Fruit fly (Drosophila melanogaster) whole organism, prepupa: ENCODE data around the gene Hira.
A peak's percentile ranks its signal among the peaks of the same experiment; 100 is the strongest.

Source experiments
- CG10669 ChIP-seq: fragments of 200-800 bp; sonication (Bioruptor generic); optimal IDR thresholded peaks from 3 replicates; lab custom pipeline; 2018; ENCODE audit warnings: missing biosample characterization, mild to moderate bottlenecking, missing genetic modification characterization, moderate library complexity
- CG11294 ChIP-seq: fragments of 200-800 bp; sonication (Bioruptor generic); IDR thresholded peaks from 2 replicates; pipeline ENCODE4 v1.3.6; 2022; ENCODE audit warnings: missing biosample characterization, missing genetic modification characterization
- CG11762 ChIP-seq: fragments of 200-800 bp; sonication (Bioruptor generic); optimal IDR thresholded peaks from 3 replicates; lab custom pipeline; 2016; ENCODE audit warnings: missing biosample characterization, missing genetic modification characterization; ENCODE audit not compliant: insufficient read depth
- CG31627 ChIP-seq: fragments of 200-800 bp; sonication (Bioruptor generic); optimal IDR thresholded peaks from 3 replicates; lab custom pipeline; 2016; ENCODE audit warnings: missing biosample characterization, missing genetic modification characterization
- CG4318 ChIP-seq: fragments of 200-800 bp; sonication (Bioruptor generic); optimal IDR thresholded peaks from 3 replicates; lab custom pipeline; 2017; ENCODE audit warnings: missing biosample characterization, mild to moderate bottlenecking, missing genetic modification characterization
- Ets21C ChIP-seq: fragments of 200-800 bp; sonication (Bioruptor generic); optimal IDR thresholded peaks from 3 replicates; lab custom pipeline; 2016; ENCODE audit warnings: missing biosample characterization, missing genetic modification characterization
- Met ChIP-seq: fragments of 200-800 bp; sonication (Bioruptor generic); optimal IDR thresholded peaks from 3 replicates; lab custom pipeline; 2016; ENCODE audit warnings: missing biosample characterization, missing genetic modification characterization
- Sox102F ChIP-seq: fragments of 200-800 bp; sonication (Bioruptor generic); optimal IDR thresholded peaks from 2 replicates; lab custom pipeline; 2016; ENCODE audit warnings: missing biosample characterization, mild to moderate bottlenecking, missing genetic modification characterization
- cyc ChIP-seq: fragments of 200-800 bp; sonication (Bioruptor generic); optimal IDR thresholded peaks from 3 replicates; lab custom pipeline; 2016; ENCODE audit warnings: missing biosample characterization, missing genetic modification characterization
- dac ChIP-seq: fragments of 200-800 bp; sonication (Bioruptor generic); optimal IDR thresholded peaks from 2 replicates; lab custom pipeline; 2017; ENCODE audit warnings: missing biosample characterization, mild to moderate bottlenecking, missing genetic modification characterization
- fd59A ChIP-seq: fragments of 200-800 bp; sonication (Bioruptor generic); optimal IDR thresholded peaks from 2 replicates; lab custom pipeline; 2017; ENCODE audit warnings: missing biosample characterization, mild to moderate bottlenecking, missing genetic modification characterization, missing genetic modification reagents
- lz ChIP-seq: fragments of 200-800 bp; sonication (Bioruptor generic); optimal IDR thresholded peaks from 3 replicates; lab custom pipeline; 2016; ENCODE audit warnings: missing biosample characterization, missing genetic modification characterization
- net ChIP-seq: fragments of 200-800 bp; sonication (Bioruptor generic); optimal IDR thresholded peaks from 3 replicates; lab custom pipeline; 2016; ENCODE audit warnings: missing biosample characterization, missing genetic modification characterization
- ss ChIP-seq, 2 experiments: fragments of 200-800 bp; sonication (Bioruptor generic); optimal IDR thresholded peaks; 2 replicates in 1 of 2; 3 replicates in 1 of 2; lab custom pipeline; 2017 to 2018; ENCODE audit warnings: mild to moderate bottlenecking in 2 of 2, missing biosample characterization in 2 of 2, missing genetic modification characterization in 2 of 2, moderate library complexity in 1 of 2

DNA sequence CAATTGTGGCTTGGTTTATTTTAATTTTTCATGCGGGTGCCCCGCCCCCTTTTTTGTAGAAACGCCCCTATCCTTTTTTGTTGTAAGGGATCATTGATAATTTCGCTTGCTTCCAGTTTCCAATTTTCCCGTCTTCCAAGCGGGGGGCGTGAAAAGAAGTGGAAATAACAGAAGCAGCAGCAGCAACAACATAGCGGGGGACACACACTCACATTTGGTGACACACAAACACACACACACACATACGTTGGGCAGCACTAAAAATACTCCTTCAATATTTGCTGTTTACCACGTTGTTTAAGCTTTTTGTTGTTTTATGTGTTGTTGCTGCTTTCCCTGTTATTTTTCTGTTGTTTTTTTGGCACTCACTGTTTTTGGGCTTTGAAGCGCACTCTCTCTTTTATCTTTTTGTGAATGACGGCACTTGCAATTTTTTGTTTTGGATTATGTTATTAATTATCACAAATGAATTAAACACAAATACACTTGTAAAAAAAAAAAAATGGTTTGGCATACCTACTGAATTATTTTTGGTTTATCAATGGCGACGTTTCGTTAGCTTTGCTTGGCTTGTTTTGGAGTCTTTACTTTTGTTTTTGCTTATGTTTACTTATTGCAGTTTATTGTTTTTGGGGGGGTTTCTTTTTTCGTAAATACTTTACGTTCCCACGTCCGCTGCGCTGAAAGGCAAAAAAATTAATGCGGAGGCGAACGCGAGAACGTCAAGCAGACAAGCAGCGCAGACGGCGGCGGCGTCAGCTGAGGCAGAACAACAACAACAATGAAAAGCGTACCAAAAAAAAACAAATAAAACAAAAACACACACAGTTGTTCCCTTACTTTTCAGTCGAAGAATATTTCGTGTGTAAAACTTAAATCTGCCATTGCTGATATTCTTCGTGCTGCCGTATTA, 17.4 kb upstream of the Hira start:
- peak; percentile 6 for TF ChIP-seq lz
- TF ChIP-seq CG31627 (GFP tag; lab: Kevin White, UChicago) = no peak
- no peak for TF ChIP-seq ss (GFP tag; optimal IDR thresholded peaks at IDR 0.05; lab: Kevin White, UChicago)
- TF ChIP-seq Sox102F (GFP tag; lab: Kevin White, UChicago) = peak; percentile 41
- TF ChIP-seq dac (GFP tag; lab: Kevin White, UChicago) = no peak
- no peak for TF ChIP-seq fd59A
- no peak for TF ChIP-seq CG10669
- TF ChIP-seq CG11294 = no peak
- peak; percentile 29 for TF ChIP-seq Met (GFP tag; lab: Kevin White, UChicago)
- no peak for TF ChIP-seq CG4318 (GFP tag; lab: Kevin White, UChicago)
- no peak for TF ChIP-seq cyc
- no peak for TF ChIP-seq CG11762 (GFP tag; lab: Kevin White, UChicago)
- TF ChIP-seq net (GFP tag; lab: Kevin White, UChicago) = no peak
- TF ChIP-seq Ets21C = no peak
